Comparison of ENCODE assay signal across 2 fruit fly cellular contexts in genomic region chrX:4606447-4606846, dm6.
TF ChIP-seq lines count a peak whose summit lies in the region.

No protein-coding gene starts in this region.

- TF ChIP-seq CTCF in whole organism, embryonic (GFP tag; optimal IDR thresholded peaks at IDR 0.05; lab: Kevin White, UChicago) = no peak

TF ChIP-seq in whole organism, embryonic, 481 proteins besides CTCF, POLR2A, EP300 and RAD21 (continues in another document):
- TF ChIP-seq slou (GFP tag; optimal IDR thresholded peaks at IDR 0.05; lab: Kevin White, UChicago) (no peak), sqz (GFP tag; optimal IDR thresholded peaks at IDR 0.05; lab: Kevin White, UChicago) (no peak), mirr (GFP tag; optimal IDR thresholded peaks at IDR 0.05; lab: Kevin White, UChicago) (peak; percentile 11), C15 (GFP tag; IDR thresholded peaks at IDR 0.05; lab: Robert Waterston, UW) (no peak), pho (GFP tag; optimal IDR thresholded peaks at IDR 0.05; lab: Kevin White, UChicago) (no peak), CG6813 (GFP tag; optimal IDR thresholded peaks at IDR 0.05; lab: Kevin White, UChicago) (no peak), CG3838 (GFP tag; optimal IDR thresholded peaks at IDR 0.05; lab: Kevin White, UChicago) (no peak), cg (GFP tag; optimal IDR thresholded peaks at IDR 0.05; lab: Kevin White, UChicago) (peak; percentile 71), CG3065 (GFP tag; optimal IDR thresholded peaks at IDR 0.05; lab: Kevin White, UChicago) (no peak), Med (GFP tag; lab: Kevin White, UChicago) (peak; percentile 48), Trl (optimal IDR thresholded peaks at IDR 0.05; lab: Kevin White, UChicago) (no peak), Trl (GFP tag; optimal IDR thresholded peaks at IDR 0.05; lab: Kevin White, UChicago) (no peak), dan (GFP tag; IDR thresholded peaks at IDR 0.05; lab: Robert Waterston, UW) (no peak), CG14965 (GFP tag; optimal IDR thresholded peaks at IDR 0.05; lab: Kevin White, UChicago; ENCODE audit: borderline replicate concordance) (no peak), HLH54F (GFP tag; optimal IDR thresholded peaks at IDR 0.05; lab: Kevin White, UChicago) (no peak), HmgD (GFP tag; optimal IDR thresholded peaks at IDR 0.05; lab: Kevin White, UChicago) (no peak), amos (GFP tag; IDR thresholded peaks at IDR 0.05; lab: Robert Waterston, UW; ENCODE audit: partially characterized antibody) (no peak), Side (GFP tag; optimal IDR thresholded peaks at IDR 0.05; lab: Kevin White, UChicago) (no peak), CG2678 (tag; optimal IDR thresholded peaks at IDR 0.05; lab: Kevin White, UChicago) (no peak), Fer2 (tag; optimal IDR thresholded peaks at IDR 0.05; lab: Kevin White, UChicago) (no peak), crc (GFP tag; optimal IDR thresholded peaks at IDR 0.05; lab: Kevin White, UChicago) (no peak), BEAF-32 (GFP tag; optimal IDR thresholded peaks at IDR 0.05; lab: Kevin White, UChicago) (no peak), CG12299 (tag; optimal IDR thresholded peaks at IDR 0.05; lab: Kevin White, UChicago) (no peak), Ptx1 (GFP tag; IDR thresholded peaks at IDR 0.05; lab: Robert Waterston, UW) (0 out of 2 replicates have a peak, but pooled peaks have one; percentile 4), dimm (GFP tag; IDR thresholded peaks at IDR 0.05; lab: Robert Waterston, UW) (no peak), CG9817 (tag; optimal IDR thresholded peaks at IDR 0.05; lab: Kevin White, UChicago) (no peak), CG8944 (GFP tag; optimal IDR thresholded peaks at IDR 0.05; lab: Kevin White, UChicago) (no peak), CG9876 (GFP tag; optimal IDR thresholded peaks at IDR 0.05; lab: Kevin White, UChicago) (no peak), CG12219 (GFP tag; optimal IDR thresholded peaks at IDR 0.05; lab: Kevin White, UChicago) (no peak), danr (GFP tag; IDR thresholded peaks at IDR 0.05; lab: Robert Waterston, UW) (no peak), CG4617 (GFP tag; optimal IDR thresholded peaks at IDR 0.05; lab: Kevin White, UChicago; ENCODE audit: borderline replicate concordance) (no peak), D (optimal IDR thresholded peaks at IDR 0.05; lab: Kevin White, UChicago) (no peak), D (GFP tag; optimal IDR thresholded peaks at IDR 0.05; lab: Kevin White, UChicago) (no peak), CG10462 (GFP tag; optimal IDR thresholded peaks at IDR 0.05; lab: Kevin White, UChicago) (no peak), D19A (tag; optimal IDR thresholded peaks at IDR 0.05; lab: Kevin White, UChicago) (no peak), CG10147 (GFP tag; optimal IDR thresholded peaks at IDR 0.05; lab: Kevin White, UChicago) (no peak), pnt (GFP tag; optimal IDR thresholded peaks at IDR 0.05; lab: Kevin White, UChicago) (no peak), CG6175 (GFP tag; IDR thresholded peaks at IDR 0.05; lab: Robert Waterston, UW) (peak; percentile 33; the same call in 1 of the 3 replicates), Hr78 (GFP tag; optimal IDR thresholded peaks at IDR 0.05; lab: Kevin White, UChicago) (no peak), CG10654 (GFP tag; optimal IDR thresholded peaks at IDR 0.05; lab: Kevin White, UChicago) (no peak), org-1 (GFP tag; optimal IDR thresholded peaks at IDR 0.05; lab: Kevin White, UChicago) (no peak), CG17361 (GFP tag; IDR thresholded peaks at IDR 0.05; lab: Robert Waterston, UW) (no peak), stc (GFP tag; IDR thresholded peaks at IDR 0.05; lab: Robert Waterston, UW) (no peak), CG8290 (GFP tag; optimal IDR thresholded peaks at IDR 0.05; lab: Kevin White, UChicago) (no peak), CG8290 (tag; optimal IDR thresholded peaks at IDR 0.05; lab: Kevin White, UChicago) (no peak), sug (tag; optimal IDR thresholded peaks at IDR 0.05; lab: Kevin White, UChicago) (peak; percentile 44), p53 (GFP tag; optimal IDR thresholded peaks at IDR 0.05; lab: Kevin White, UChicago) (no peak), Oaz (GFP tag; IDR thresholded peaks at IDR 0.05; lab: Robert Waterston, UW) (no peak)

TF ChIP-seq in whole organism, prepupa, 60 proteins besides CTCF, POLR2A, EP300 and RAD21:
- TF ChIP-seq CG6808 (GFP tag; optimal IDR thresholded peaks at IDR 0.05; lab: Kevin White, UChicago) (no peak), fkh (GFP tag; optimal IDR thresholded peaks at IDR 0.05; lab: Kevin White, UChicago) (peak; percentile 29), Eip78C (GFP tag; lab: Kevin White, UChicago) (no peak), CG15336 (GFP tag; IDR thresholded peaks at IDR 0.05; lab: Robert Waterston, UW) (no peak)
TF ChIP-seq in whole organism, prepupa: peak in this region for 1.
